Worm (Caenorhabditis elegans): Measurements from ENCODE around the gene C49C3.7.
"Not testable (repeated sequence)": the region's sequence is repeated elsewhere in the genome, so short reads cannot be mapped to it uniquely, and the experiment has no call there.

The C49C3.7 gene

DNA sequence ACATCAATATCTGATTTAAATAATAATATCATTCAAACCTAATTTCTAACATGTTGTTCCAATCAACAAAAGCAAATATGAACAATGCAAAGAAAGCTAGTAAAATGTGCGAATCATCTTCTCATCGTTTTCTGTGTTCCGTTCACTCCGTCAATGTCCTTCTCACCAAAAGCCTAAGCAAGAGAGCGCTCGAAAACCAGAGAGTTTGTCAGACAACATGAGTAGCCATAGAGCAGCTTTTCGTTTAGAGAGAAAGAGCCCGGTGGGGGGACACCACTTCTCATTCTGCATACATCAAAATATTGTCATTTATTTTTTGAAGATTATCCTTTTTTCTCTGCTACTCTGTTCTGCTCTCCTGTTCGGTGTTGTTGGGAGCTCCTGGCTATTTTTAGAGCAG, 38.7 kb upstream of the C49C3.7 start:
- TF ChIP-seq hlh-1 (tag; optimal IDR thresholded peaks at IDR 0.05) (peak; percentile 20), nhr-28 (tag; optimal IDR thresholded peaks at IDR 0.05) (no peak), lin-13 (tag; optimal IDR thresholded peaks at IDR 0.05) (no peak), tbx-8 (GFP tag; optimal IDR thresholded peaks at IDR 0.05) (no peak), lsy-2 (tag; optimal IDR thresholded peaks at IDR 0.05) (no peak), sptf-1 (tag; optimal IDR thresholded peaks at IDR 0.05) (no peak), blmp-1 (tag; optimal IDR thresholded peaks at IDR 0.05) (no peak), ceh-83 (GFP tag; optimal IDR thresholded peaks at IDR 0.05) (no peak), ceh-43 (GFP tag; optimal IDR thresholded peaks at IDR 0.05) (no peak), drap-1 (GFP tag; optimal IDR thresholded peaks at IDR 0.05) (no peak), pha-4 (tag; optimal IDR thresholded peaks at IDR 0.05) (peak; percentile 14), snpc-4 (tag; optimal IDR thresholded peaks at IDR 0.05) (no peak), flh-1 (GFP tag; optimal IDR thresholded peaks at IDR 0.05) (no peak), unc-62 (GFP tag; optimal IDR thresholded peaks at IDR 0.05) (no peak), unc-120 (tag; optimal IDR thresholded peaks at IDR 0.05; ENCODE audit: poor library complexity, severe bottlenecking) (peak; percentile 19), nhr-2 (tag; optimal IDR thresholded peaks at IDR 0.05) (no peak), unc-39 (tag; optimal IDR thresholded peaks at IDR 0.05) (no peak), elt-3 (tag; optimal IDR thresholded peaks at IDR 0.05) (no peak)

DNA sequence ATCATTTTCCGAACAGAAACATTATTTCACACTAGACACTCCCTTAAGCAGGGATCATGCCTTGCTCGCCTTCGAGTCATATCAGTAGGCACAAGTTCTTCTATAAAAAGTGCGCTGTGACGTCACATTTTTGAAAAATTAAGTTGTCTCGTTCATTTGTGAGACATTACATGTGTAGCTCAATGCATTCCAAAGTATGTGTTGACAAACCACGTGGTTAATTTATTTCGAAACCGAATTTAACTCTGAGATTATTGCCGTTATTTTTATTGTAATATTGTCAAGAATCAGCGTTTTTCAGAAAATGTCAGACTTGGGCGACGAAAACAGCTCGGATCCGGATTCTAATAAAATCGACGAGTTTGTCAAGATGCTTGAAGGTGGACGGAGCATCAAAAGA, 37.9 kb upstream of the C49C3.7 start, which contains the start of gene T28F3.5:
Gene T28F3.5, plus strand, starts transcription at position 301 of the 400 bp plus-strand sequence.
- TF ChIP-seq nhr-12 (tag; optimal IDR thresholded peaks at IDR 0.05) (no peak), mls-2 (tag; optimal IDR thresholded peaks at IDR 0.05) (no peak)

DNA sequence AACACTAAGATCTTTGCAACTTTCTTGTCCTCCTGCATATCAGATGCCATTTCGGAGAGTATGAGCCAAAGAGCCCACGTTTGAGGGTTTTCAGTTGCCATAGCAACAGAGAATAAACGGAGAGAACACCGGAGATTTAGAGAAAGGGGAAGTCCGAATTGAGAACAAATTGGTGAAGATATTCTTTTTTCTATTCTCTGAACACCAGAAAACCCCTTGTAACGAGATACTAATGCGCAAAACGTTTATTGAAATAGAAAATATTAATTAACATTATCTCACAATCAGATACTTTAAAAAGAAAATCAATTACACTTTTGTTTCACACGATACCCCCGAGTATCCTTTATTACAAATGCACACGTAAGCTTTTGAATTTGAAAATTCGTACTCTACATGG, 30.4 kb upstream of the C49C3.7 start, which contains the start of gene ifta-2:
Gene ifta-2, minus strand, starts transcription at position 101 of the 400 bp plus-strand sequence.
- no peak for TF ChIP-seq hlh-1 (tag; optimal IDR thresholded peaks at IDR 0.05)
- TF ChIP-seq unc-39 (tag; optimal IDR thresholded peaks at IDR 0.05) = no peak
- TF ChIP-seq flh-1 (GFP tag; optimal IDR thresholded peaks at IDR 0.05) = no peak
- TF ChIP-seq ham-2 (GFP tag; optimal IDR thresholded peaks at IDR 0.05) = no peak
- no peak for TF ChIP-seq elt-1 (tag; optimal IDR thresholded peaks at IDR 0.05; ENCODE audit: borderline replicate concordance, insufficient read depth)
- TF ChIP-seq unc-120 (tag; optimal IDR thresholded peaks at IDR 0.05; ENCODE audit: poor library complexity, severe bottlenecking) = no peak

DNA sequence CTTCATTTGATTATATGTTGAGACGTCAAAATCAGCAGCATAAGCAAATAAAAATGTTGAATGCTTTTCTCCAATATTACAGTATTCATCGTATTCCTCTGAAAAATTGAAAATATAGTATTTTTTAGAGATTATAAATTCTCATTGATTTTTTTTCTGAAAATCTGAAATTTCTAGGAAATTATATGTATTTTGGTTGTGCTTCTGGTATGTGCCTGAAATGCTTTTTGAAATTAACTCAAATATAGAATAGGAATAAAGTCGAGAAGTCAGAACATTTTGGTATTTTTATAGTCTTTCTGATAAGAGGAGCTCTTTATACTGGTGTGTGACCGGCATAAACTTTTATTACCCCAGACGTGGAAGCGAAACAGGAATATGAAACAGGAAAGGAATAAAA, 25.1 kb upstream of the C49C3.7 start, which contains the start of gene T28F3.8:
Gene T28F3.8, minus strand, starts transcription at position 101 of the 400 bp plus-strand sequence.
- TF ChIP-seq cnd-1 (tag; optimal IDR thresholded peaks at IDR 0.05); tbx-8 (GFP tag; optimal IDR thresholded peaks at IDR 0.05); drap-1 (GFP tag; optimal IDR thresholded peaks at IDR 0.05): not testable (repeated sequence)

DNA sequence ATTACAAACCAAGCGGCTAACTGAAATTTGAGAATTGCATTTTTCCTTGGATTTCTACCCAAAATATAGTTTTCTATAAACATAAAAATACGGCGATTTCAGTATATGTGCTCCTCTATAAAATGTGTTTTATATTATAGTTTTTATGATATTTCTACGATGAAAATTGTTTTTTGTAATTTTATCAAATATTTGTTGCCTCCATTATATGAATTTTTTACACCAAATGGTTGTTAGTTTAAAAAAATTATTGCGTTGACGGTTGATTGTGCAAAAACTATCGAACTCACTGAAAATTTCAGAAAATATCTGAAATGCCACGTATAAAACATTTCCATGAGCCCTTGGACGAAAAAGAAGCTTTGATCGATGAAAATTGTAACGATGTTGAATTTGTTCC, 24.1 kb upstream of the C49C3.7 start, which contains the start of gene T28F3.9:
Gene T28F3.9, plus strand, starts transcription at position 301 of the 400 bp plus-strand sequence.
- TF ChIP-seq nhr-76 (tag; optimal IDR thresholded peaks at IDR 0.05) (no peak), flh-1 (GFP tag; optimal IDR thresholded peaks at IDR 0.05) (no peak), cnd-1 (tag; optimal IDR thresholded peaks at IDR 0.05) (no peak), elt-3 (tag; optimal IDR thresholded peaks at IDR 0.05) (no peak)

DNA sequence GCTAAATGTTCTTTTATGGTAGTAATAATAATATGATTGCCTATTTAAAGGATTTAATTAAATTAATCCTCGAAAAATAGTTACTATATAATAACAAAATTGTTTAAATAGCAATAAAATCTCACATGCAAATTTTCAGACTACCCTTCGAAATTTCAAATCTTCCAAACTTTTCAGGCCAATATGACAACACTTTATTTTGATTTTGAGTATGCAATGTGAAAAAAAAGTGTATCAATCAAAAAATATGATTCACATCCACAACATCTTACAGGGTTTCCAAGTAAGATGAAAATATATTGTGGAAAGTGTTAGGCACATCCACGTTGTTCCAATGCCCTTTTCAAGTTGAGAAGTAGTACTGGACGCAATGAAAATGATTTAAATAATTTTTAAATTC, 20.5 kb upstream of the C49C3.7 start, which contains the start of gene snf-9:
Gene snf-9, plus strand, starts transcription at position 301 of the 400 bp plus-strand sequence.
- TF ChIP-seq sptf-1 (tag; optimal IDR thresholded peaks at IDR 0.05) = no peak
- no peak for TF ChIP-seq tbx-8 (GFP tag; optimal IDR thresholded peaks at IDR 0.05)
- no peak for TF ChIP-seq nhr-76 (tag; optimal IDR thresholded peaks at IDR 0.05)
- TF ChIP-seq lsy-2 (tag; optimal IDR thresholded peaks at IDR 0.05) = no peak
- TF ChIP-seq ceh-39 (tag; optimal IDR thresholded peaks at IDR 0.05) = no peak
- no peak for TF ChIP-seq elt-1 (tag; optimal IDR thresholded peaks at IDR 0.05; ENCODE audit: borderline replicate concordance, insufficient read depth)
- no peak for TF ChIP-seq ham-2 (GFP tag; optimal IDR thresholded peaks at IDR 0.05)
- TF ChIP-seq nhr-12 (tag; optimal IDR thresholded peaks at IDR 0.05) = no peak
- TF ChIP-seq nhr-237 (tag; optimal IDR thresholded peaks at IDR 0.05) = no peak
- no peak for TF ChIP-seq unc-62 (GFP tag; optimal IDR thresholded peaks at IDR 0.05)
- no peak for TF ChIP-seq mep-1 (tag; optimal IDR thresholded peaks at IDR 0.05)
- no peak for TF ChIP-seq mls-2 (tag; optimal IDR thresholded peaks at IDR 0.05)

DNA sequence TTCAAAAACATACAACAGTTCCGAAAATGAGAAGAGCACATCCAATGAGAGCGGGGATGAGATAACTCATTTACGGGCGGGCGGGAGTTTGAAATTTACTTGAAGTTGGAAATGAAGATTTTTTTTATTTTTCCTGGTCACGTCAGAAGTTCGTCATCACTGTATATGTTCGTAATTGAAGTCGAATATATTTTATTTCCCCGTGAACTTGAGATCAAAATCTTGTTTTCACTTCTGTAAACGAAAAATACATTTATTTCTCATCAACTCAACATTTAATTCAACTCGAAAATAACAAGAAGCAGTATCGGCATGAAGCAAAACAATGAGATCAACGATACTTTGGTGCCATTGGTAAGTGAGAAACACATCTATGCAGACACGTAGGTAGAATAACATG, 16.0 kb upstream of the C49C3.7 start, which contains the start of gene C49C3.20:
Gene C49C3.20, minus strand, starts transcription at position 101 of the 400 bp plus-strand sequence.
- TF ChIP-seq tbx-8 (GFP tag; optimal IDR thresholded peaks at IDR 0.05) = no peak

Measured in whole organism, mixed stage, embryonic.